Fruit fly (Drosophila melanogaster): Measurements from ENCODE around the gene Scsalpha1.
A peak's percentile ranks its signal among the peaks of the same experiment; 100 is the strongest.

Scsalpha1 gene

DNA sequence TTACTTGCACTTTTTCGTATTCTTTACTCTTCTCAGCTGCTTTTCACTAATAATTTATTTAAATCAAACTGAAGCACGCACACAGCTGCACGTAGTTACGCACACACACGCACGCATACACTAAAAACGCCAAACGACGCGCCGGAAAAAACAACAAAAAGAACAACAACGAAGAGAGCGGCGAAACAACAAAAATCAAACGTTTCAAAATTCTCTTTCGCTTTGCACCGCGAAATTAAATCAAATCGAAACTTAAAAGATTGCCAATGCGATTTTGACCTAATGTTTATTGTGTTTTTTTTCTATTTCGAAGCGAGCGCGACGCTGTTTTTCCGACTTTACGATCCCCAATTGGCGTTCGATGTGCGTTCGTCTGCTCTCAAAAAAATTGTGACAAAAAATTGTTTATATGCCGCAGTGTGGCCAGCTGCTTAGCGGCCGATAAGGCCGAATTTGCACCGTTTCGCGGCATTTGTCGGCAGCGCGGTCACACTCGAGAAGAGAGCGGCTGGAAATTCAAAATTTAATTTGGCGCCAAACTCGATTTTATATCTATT is 26.3 kb upstream of the Scsalpha1 start (continued):
- TF ChIP-seq CG32767 (GFP tag; IDR thresholded peaks at IDR 0.05) (no peak), zen2 (GFP tag; IDR thresholded peaks at IDR 0.05; ENCODE audit: partially characterized antibody) (no peak), D19A (tag; optimal IDR thresholded peaks at IDR 0.05) (peak; percentile 0), abd-A (tag; optimal IDR thresholded peaks at IDR 0.05) (peak; percentile 48), CrebB (tag; optimal IDR thresholded peaks at IDR 0.05) (peak; percentile 59), Med (GFP tag) (peak; percentile 92), CG5245 (GFP tag; optimal IDR thresholded peaks at IDR 0.05) (no peak), hbn (GFP tag; IDR thresholded peaks at IDR 0.05; ENCODE audit: partially characterized antibody) (no peak), CG2129 (GFP tag; IDR thresholded peaks at IDR 0.05; ENCODE audit: partially characterized antibody) (no peak), CG7372 (GFP tag; IDR thresholded peaks at IDR 0.05) (no peak), Dip2 (GFP tag; IDR thresholded peaks at IDR 0.05) (no peak), sim (GFP tag; IDR thresholded peaks at IDR 0.05) (no peak), Bteb2 (GFP tag; optimal IDR thresholded peaks at IDR 0.05) (no peak), CG17385 (GFP tag; optimal IDR thresholded peaks at IDR 0.05) (peak; percentile 32), otp (GFP tag; IDR thresholded peaks at IDR 0.05) (no peak), Dip3 (GFP tag; optimal IDR thresholded peaks at IDR 0.05) (peak; percentile 1), dimm (GFP tag; IDR thresholded peaks at IDR 0.05) (no peak), zfh1 (GFP tag; IDR thresholded peaks at IDR 0.05) (peak; percentile 4; the same call in 1 of the 3 replicates), CG6654 (GFP tag; optimal IDR thresholded peaks at IDR 0.05) (no peak), slp2 (GFP tag; optimal IDR thresholded peaks at IDR 0.05) (no peak), CG8290 (GFP tag; optimal IDR thresholded peaks at IDR 0.05) (no peak), CG8290 (tag; optimal IDR thresholded peaks at IDR 0.05) (peak in 1 of 2 experiments; percentile 79), Eip74EF (GFP tag; optimal IDR thresholded peaks at IDR 0.05) (peak in 1 of 2 experiments; percentile 14), CG12391 (tag; optimal IDR thresholded peaks at IDR 0.05) (peak; percentile 52), CG17912 (GFP tag; optimal IDR thresholded peaks at IDR 0.05) (peak; percentile 67), pho (GFP tag; optimal IDR thresholded peaks at IDR 0.05) (no peak), tll (GFP tag; optimal IDR thresholded peaks at IDR 0.05) (peak in 1 of 2 experiments; percentile 19), en (GFP tag; optimal IDR thresholded peaks at IDR 0.05) (no peak), Dfd (GFP tag; optimal IDR thresholded peaks at IDR 0.05) (no peak), CG18476 (GFP tag; optimal IDR thresholded peaks at IDR 0.05) (no peak), CHES-1-like (GFP tag; optimal IDR thresholded peaks at IDR 0.05) (peak; percentile 47), dpn (GFP tag; optimal IDR thresholded peaks at IDR 0.05) (no peak)

DNA sequence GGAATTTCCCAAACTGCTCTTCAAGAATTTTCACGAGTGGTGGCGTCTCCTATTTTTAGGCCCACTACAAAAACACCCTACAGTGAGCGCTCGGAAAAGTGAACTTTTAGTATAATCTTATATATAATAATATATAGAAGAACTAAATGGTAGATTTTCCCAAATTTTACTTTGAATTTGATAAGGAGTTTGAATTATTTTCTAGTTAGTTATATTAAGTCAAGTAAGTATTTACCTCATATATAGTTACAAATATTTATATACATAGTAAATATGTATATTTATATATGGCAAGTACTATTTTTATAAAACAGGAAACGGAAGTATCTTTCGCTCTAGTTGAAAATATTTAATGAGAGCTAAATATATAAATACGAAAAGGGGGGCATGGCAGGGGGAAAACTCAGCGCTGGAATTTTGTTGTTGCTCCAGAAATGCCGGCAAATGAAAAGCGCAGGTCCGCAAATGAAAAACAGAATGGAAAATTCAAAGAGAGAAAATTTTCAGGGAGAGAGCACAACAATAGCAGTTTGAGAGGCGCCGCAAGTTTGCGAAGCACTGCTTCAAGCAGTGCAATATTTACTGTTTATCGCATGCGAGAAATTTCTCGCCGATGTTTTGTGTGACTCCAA is 25.1 kb upstream of the Scsalpha1 start:
- no peak for TF ChIP-seq CoRest (tag; optimal IDR thresholded peaks at IDR 0.05)
- peak; percentile 69 for TF ChIP-seq ci (GFP tag; IDR thresholded peaks at IDR 0.05)
- TF ChIP-seq vnd (GFP tag; IDR thresholded peaks at IDR 0.05; ENCODE audit: partially characterized antibody): peak; percentile 36; the same call in 1 of the 3 replicates
- peak; percentile 96 for TF ChIP-seq CG31365 (tag; optimal IDR thresholded peaks at IDR 0.05)
- TF ChIP-seq CG11085 (GFP tag; IDR thresholded peaks at IDR 0.05): no peak
- peak; percentile 70 for TF ChIP-seq D19A (tag; optimal IDR thresholded peaks at IDR 0.05)
- no peak for TF ChIP-seq Oaz (GFP tag; IDR thresholded peaks at IDR 0.05)
- TF ChIP-seq Kr (GFP tag; optimal IDR thresholded peaks at IDR 0.05): no peak
- no peak for TF ChIP-seq hth (optimal IDR thresholded peaks at IDR 0.05)
- no peak for TF ChIP-seq Bdp1 (GFP tag; optimal IDR thresholded peaks at IDR 0.05)
- no peak for TF ChIP-seq pzg (GFP tag; optimal IDR thresholded peaks at IDR 0.05)
- peak; percentile 64 for TF ChIP-seq CG3163 (GFP tag; optimal IDR thresholded peaks at IDR 0.05)
- no peak for TF ChIP-seq ERR (GFP tag; optimal IDR thresholded peaks at IDR 0.05)
- TF ChIP-seq btn (GFP tag; optimal IDR thresholded peaks at IDR 0.05): no peak
- no peak for TF ChIP-seq CG5180 (GFP tag; optimal IDR thresholded peaks at IDR 0.05)
- no peak for TF ChIP-seq CG12104 (GFP tag; optimal IDR thresholded peaks at IDR 0.05)
- TF ChIP-seq Max (GFP tag; optimal IDR thresholded peaks at IDR 0.05): no peak
- no peak for TF ChIP-seq D19B (GFP tag; optimal IDR thresholded peaks at IDR 0.05)
- no peak for TF ChIP-seq CG9215 (GFP tag; IDR thresholded peaks at IDR 0.05)
- no peak for TF ChIP-seq CHES-1-like (GFP tag; optimal IDR thresholded peaks at IDR 0.05)
- TF ChIP-seq Poxn (GFP tag; IDR thresholded peaks at IDR 0.05): no peak

Data from whole organism, embryonic.